Fruit fly (Drosophila melanogaster): ENCODE results near the gene esc.

dm6 chr2L:11878812-11879328, 49.7 kb upstream of the esc start:
- no peak for TF ChIP-seq esn (GFP tag; optimal IDR thresholded peaks at IDR 0.05)
- no peak for TF ChIP-seq Sox102F (GFP tag; optimal IDR thresholded peaks at IDR 0.05)
- TF ChIP-seq CG8319 (GFP tag; optimal IDR thresholded peaks at IDR 0.05), result no peak
- TF ChIP-seq salr (GFP tag; optimal IDR thresholded peaks at IDR 0.05), result no peak
- no peak for TF ChIP-seq CG4318 (GFP tag; optimal IDR thresholded peaks at IDR 0.05)
- TF ChIP-seq Hr39 (GFP tag; optimal IDR thresholded peaks at IDR 0.05), result no peak
- TF ChIP-seq Lpt (GFP tag; optimal IDR thresholded peaks at IDR 0.05), result no peak
- TF ChIP-seq Sox15 (GFP tag; optimal IDR thresholded peaks at IDR 0.05), result no peak
- no peak for TF ChIP-seq Ets21C (GFP tag; optimal IDR thresholded peaks at IDR 0.05)
- TF ChIP-seq Hr38 (GFP tag; optimal IDR thresholded peaks at IDR 0.05), result no peak
- no peak for TF ChIP-seq CG8119 (GFP tag; IDR thresholded peaks at IDR 0.05)
- TF ChIP-seq CG11902 (GFP tag; optimal IDR thresholded peaks at IDR 0.05), result no peak
- no peak for TF ChIP-seq Eip93F (GFP tag; optimal IDR thresholded peaks at IDR 0.05)
